Worm (Caenorhabditis elegans): ENCODE results near the gene Y42A5A.1.

Gene Y42A5A.1

ce11 chrV:11075209-11076027 is 12.3 kb upstream of the Y42A5A.1 start (continued):
- TF ChIP-seq mdl-1 (tag; optimal IDR thresholded peaks at IDR 0.05) (peak in 1 of 2 experiments; percentile 81), nhr-77 (tag; optimal IDR thresholded peaks at IDR 0.05) (no peak), lin-38 (GFP tag; IDR thresholded peaks at IDR 0.05) (peak; percentile 42), aha-1 (tag) (peak; percentile 80), dpl-1 (GFP tag; optimal IDR thresholded peaks at IDR 0.05) (peak; percentile 7), hlh-30 (tag; optimal IDR thresholded peaks at IDR 0.05; ENCODE audit: insufficient read depth) (peak; percentile 65), rbr-2 (tag; optimal IDR thresholded peaks at IDR 0.05) (peak; percentile 72), gei-8 (GFP tag; optimal IDR thresholded peaks at IDR 0.05) (no peak), unc-62 (GFP tag; optimal IDR thresholded peaks at IDR 0.05 in 1 of 2) (peak in 1 of 2 experiments; percentile 93), unc-62 (tag; optimal IDR thresholded peaks at IDR 0.05) (no peak), snpc-4 (tag; optimal IDR thresholded peaks at IDR 0.05) (no peak), T26A8.4 (GFP tag; IDR thresholded peaks at IDR 0.05) (0 out of 2 replicates have a peak, but pooled peaks have one; percentile 19), dmd-8 (GFP tag; IDR thresholded peaks at IDR 0.05) (0 out of 2 replicates have a peak, but pooled peaks have one; percentile 44), saeg-2 (GFP tag; IDR thresholded peaks at IDR 0.05) (no peak)

ce11 chrV:11076028-11076402 is 11.7 kb upstream of the Y42A5A.1 start:
- TF ChIP-seq tag-97 (GFP tag; IDR thresholded peaks at IDR 0.05) (0 out of 2 replicates have a peak, but pooled peaks have one; percentile 39), T26A8.4 (GFP tag; IDR thresholded peaks at IDR 0.05) (0 out of 2 replicates have a peak, but pooled peaks have one; percentile 48), nhr-25 (tag; optimal IDR thresholded peaks at IDR 0.05; ENCODE audit: borderline replicate concordance, insufficient read depth) (no peak), nhr-42 (GFP tag; IDR thresholded peaks at IDR 0.05) (no peak), Y5F2A.4 (GFP tag; optimal IDR thresholded peaks at IDR 0.05) (no peak), F10B5.3 (tag; optimal IDR thresholded peaks at IDR 0.05) (peak; percentile 16)

- TF ChIP-seq tra-1 (GFP tag; IDR thresholded peaks at IDR 0.05): peak; percentile 46; the same call in 1 of the 2 replicates
- no peak; the same call in 1 of the 2 replicates for TF ChIP-seq vab-7 (GFP tag; IDR thresholded peaks at IDR 0.05)
- TF ChIP-seq daf-16 (GFP tag; optimal IDR thresholded peaks at IDR 0.05): no peak
- TF ChIP-seq daf-16 (tag; optimal IDR thresholded peaks at IDR 0.05): no peak
- no peak for TF ChIP-seq php-3 (GFP tag; IDR thresholded peaks at IDR 0.05)
- TF ChIP-seq daf-8 (GFP tag; IDR thresholded peaks at IDR 0.05): no peak
- TF ChIP-seq madf-9 (GFP tag; conservative IDR thresholded peaks at IDR 0.05): no peak; the same call in 1 of the 2 replicates
- TF ChIP-seq unc-39 (tag; optimal IDR thresholded peaks at IDR 0.05): no peak
- TF ChIP-seq saeg-2 (GFP tag; IDR thresholded peaks at IDR 0.05): peak; percentile 67; the same call in 1 of the 2 replicates
- TF ChIP-seq nhr-28 (tag; optimal IDR thresholded peaks at IDR 0.05): peak; percentile 12
- TF ChIP-seq skn-1 (tag; optimal IDR thresholded peaks at IDR 0.05): no peak
- peak; percentile 80; the same call in 1 of the 2 replicates for TF ChIP-seq Y48G9A.11 (GFP tag; IDR thresholded peaks at IDR 0.05)
- peak; percentile 49 for TF ChIP-seq zfp-3 (GFP tag; conservative IDR thresholded peaks at IDR 0.05)
- TF ChIP-seq ztf-11 (tag; optimal IDR thresholded peaks at IDR 0.05): no peak
- peak; percentile 83 for TF ChIP-seq lin-38 (GFP tag; IDR thresholded peaks at IDR 0.05)
- peak; percentile 55 for TF ChIP-seq aha-1 (tag)
- TF ChIP-seq dpl-1 (GFP tag; optimal IDR thresholded peaks at IDR 0.05): no peak
- TF ChIP-seq dve-1 (tag; optimal IDR thresholded peaks at IDR 0.05; ENCODE audit: insufficient read depth): peak; percentile 1
- TF ChIP-seq ceh-28 (tag; optimal IDR thresholded peaks at IDR 0.05): no peak
- TF ChIP-seq nhr-6 (tag; optimal IDR thresholded peaks at IDR 0.05): peak; percentile 10
- no peak for TF ChIP-seq jun-1 (tag; optimal IDR thresholded peaks at IDR 0.05)
- no peak for TF ChIP-seq nhr-11 (tag; optimal IDR thresholded peaks at IDR 0.05)
- peak; percentile 77; the same call in 1 of the 2 replicates for TF ChIP-seq egl-43 (GFP tag; IDR thresholded peaks at IDR 0.05)
- TF ChIP-seq mdl-1 (tag; optimal IDR thresholded peaks at IDR 0.05): no peak
- no peak for TF ChIP-seq gei-8 (GFP tag; optimal IDR thresholded peaks at IDR 0.05)
- TF ChIP-seq zag-1 (tag; optimal IDR thresholded peaks at IDR 0.05): no peak
- no peak for TF ChIP-seq lin-15B (tag; optimal IDR thresholded peaks at IDR 0.05)
- no peak for TF ChIP-seq ces-1 (GFP tag; optimal IDR thresholded peaks at IDR 0.05)
- TF ChIP-seq lin-39 (tag; optimal IDR thresholded peaks at IDR 0.05): no peak
- TF ChIP-seq zip-2 (tag; optimal IDR thresholded peaks at IDR 0.05): no peak
- TF ChIP-seq arid-1 (GFP tag; conservative IDR thresholded peaks at IDR 0.05): peak; percentile 78
- TF ChIP-seq nhr-102 (tag; optimal IDR thresholded peaks at IDR 0.05): no peak
- no peak for TF ChIP-seq nhr-42 (GFP tag; IDR thresholded peaks at IDR 0.05)
- peak; percentile 25 for TF ChIP-seq aly-2 (tag; optimal IDR thresholded peaks at IDR 0.05)
These were observed 11.3 kb upstream of the Y42A5A.1 start for ce11 chrV:11076403-11076802.
